Worm (Caenorhabditis elegans): ENCODE results near the gene ucr-2.3.

ucr-2.3 gene

ce11 chrIII:835713-836278 is 43.9 kb upstream of the ucr-2.3 start (continued):
- peak; percentile 92 for TF ChIP-seq tlf-1 (GFP tag; optimal IDR thresholded peaks at IDR 0.05)
- TF ChIP-seq mel-28 (tag; optimal IDR thresholded peaks at IDR 0.05; ENCODE audit: borderline replicate concordance) = peak; percentile 90
- peak; percentile 74; the same call in 1 of the 2 replicates for TF ChIP-seq bed-1 (GFP tag; IDR thresholded peaks at IDR 0.05)
- TF ChIP-seq hlh-26 (GFP tag; conservative IDR thresholded peaks at IDR 0.05) = no peak
- TF ChIP-seq D2030.7 (GFP tag; IDR thresholded peaks at IDR 0.05) = no peak
- TF ChIP-seq F22D6.2 (tag; optimal IDR thresholded peaks at IDR 0.05) = peak; percentile 73
- TF ChIP-seq Y53F4B.3 (GFP tag; IDR thresholded peaks at IDR 0.05) = no peak
- peak; percentile 68; the same call in 1 of the 2 replicates for TF ChIP-seq attf-6 (GFP tag; IDR thresholded peaks at IDR 0.05)
- peak; percentile 45 for TF ChIP-seq nhr-179 (tag; optimal IDR thresholded peaks at IDR 0.05)
- TF ChIP-seq lin-40 (tag; optimal IDR thresholded peaks at IDR 0.05) = peak; percentile 83
- peak; percentile 74 for TF ChIP-seq tbp1 (GFP tag; optimal IDR thresholded peaks at IDR 0.05)
- peak; percentile 93; the same call in 1 of the 2 replicates for TF ChIP-seq nfya-2 (GFP tag; IDR thresholded peaks at IDR 0.05)
- peak; percentile 99 for TF ChIP-seq chd-7 (tag; optimal IDR thresholded peaks at IDR 0.05)
- TF ChIP-seq madf-10 (tag; optimal IDR thresholded peaks at IDR 0.05) = peak; percentile 81

- TF ChIP-seq F55B11.4 (tag; optimal IDR thresholded peaks at IDR 0.05; ENCODE audit: borderline replicate concordance, insufficient read depth) (no peak), ztf-3 (GFP tag; optimal IDR thresholded peaks at IDR 0.05) (no peak), athp-1 (tag; optimal IDR thresholded peaks at IDR 0.05) (no peak), K11D2.4 (GFP tag; IDR thresholded peaks at IDR 0.05) (no peak), gei-17 (GFP tag; optimal IDR thresholded peaks at IDR 0.05) (no peak)
Measured at ce11 chrIII:839491-839890, 40.2 kb upstream of the ucr-2.3 start, which contains the start of gene dos-3. TSS of gene dos-3 (minus strand) at chrIII:839591.

DNA sequence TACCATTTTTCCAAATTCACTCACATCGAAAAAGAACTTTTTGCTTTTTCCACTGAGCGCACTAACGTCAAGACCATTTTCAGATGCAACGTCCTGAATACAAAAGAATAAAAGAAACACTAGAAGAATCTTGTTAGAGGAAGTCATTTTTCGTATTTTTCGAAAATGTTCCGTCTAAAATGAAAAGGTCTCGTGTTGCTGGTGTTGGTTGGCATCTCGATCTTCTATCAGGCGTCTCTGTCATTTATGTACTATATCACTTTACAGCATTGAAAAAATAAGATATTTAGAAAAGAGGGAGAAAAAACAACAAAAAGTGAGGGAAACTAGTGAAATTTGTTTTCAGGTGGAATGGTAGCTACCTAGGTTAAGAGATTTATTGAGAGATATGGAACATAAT is 38.5 kb upstream of the ucr-2.3 start, which contains the start of gene K02F3.9:
Gene K02F3.9, minus strand, starts transcription at position 190 of the 400 bp plus-strand sequence.
- TF ChIP-seq egl-18 (GFP tag; IDR thresholded peaks at IDR 0.05) = no peak
- no peak for TF ChIP-seq egl-44 (GFP tag; IDR thresholded peaks at IDR 0.05)

ce11 chrIII:842630-843029 is 37.0 kb upstream of the ucr-2.3 start, which contains the start of gene far-8:
TSS of gene far-8 (plus strand) at chrIII:842930.
- TF ChIP-seq gei-17 (GFP tag; optimal IDR thresholded peaks at IDR 0.05) (no peak), lin-35 (GFP tag; optimal IDR thresholded peaks at IDR 0.05) (no peak), dpff-1 (tag; optimal IDR thresholded peaks at IDR 0.05) (no peak), akir-1 (GFP tag; optimal IDR thresholded peaks at IDR 0.05) (no peak)

DNA sequence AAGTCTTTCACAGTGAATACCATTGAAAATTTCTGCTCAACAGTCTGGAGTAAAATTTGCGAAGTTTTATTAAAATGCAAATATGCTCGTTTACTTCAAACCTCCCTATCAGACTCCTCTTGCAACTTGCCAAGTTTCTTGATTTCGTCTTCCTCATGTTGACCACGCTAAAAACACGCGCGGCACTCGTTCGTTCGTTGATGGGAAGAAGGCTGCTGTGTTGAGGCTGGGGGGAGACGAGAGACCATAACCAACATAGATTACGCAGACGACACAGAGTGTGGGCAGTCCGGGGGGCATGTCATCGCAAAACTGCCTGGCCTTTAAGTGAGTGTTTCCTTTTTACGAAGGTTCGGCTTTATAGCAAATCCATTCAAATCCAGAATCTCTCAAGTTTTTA is 35.7 kb upstream of the ucr-2.3 start:
- TF ChIP-seq dox-1 (GFP tag; IDR thresholded peaks at IDR 0.05) = 0 out of 2 replicates have a peak, but pooled peaks have one; percentile 23
- TF ChIP-seq zfh-2 (GFP tag; conservative IDR thresholded peaks at IDR 0.05) = peak; percentile 50
- TF ChIP-seq nhr-80 (tag; optimal IDR thresholded peaks at IDR 0.05) = peak; percentile 49
- peak; percentile 31; the same call in 1 of the 2 replicates for TF ChIP-seq hmg-1.2 (GFP tag; IDR thresholded peaks at IDR 0.05)
- TF ChIP-seq snpc-3.4 (tag; optimal IDR thresholded peaks at IDR 0.05) = no peak
- TF ChIP-seq cebp-1 (GFP tag; IDR thresholded peaks at IDR 0.05) = no peak
- TF ChIP-seq cebp-1 (tag; optimal IDR thresholded peaks at IDR 0.05) = peak; percentile 36
- peak; percentile 51 for TF ChIP-seq mcd-1 (GFP tag; IDR thresholded peaks at IDR 0.05)
- no peak for TF ChIP-seq snpc-4 (GFP tag; optimal IDR thresholded peaks at IDR 0.05)
- peak in 1 of 4 experiments; percentile 22 for TF ChIP-seq snpc-4 (tag; optimal IDR thresholded peaks at IDR 0.05)
- 0 out of 2 replicates have a peak, but pooled peaks have one; percentile 20 for TF ChIP-seq lin-26 (GFP tag; IDR thresholded peaks at IDR 0.05)
- TF ChIP-seq attf-5 (GFP tag; optimal IDR thresholded peaks at IDR 0.05) = peak; percentile 42
- TF ChIP-seq rcor-1 (GFP tag; IDR thresholded peaks at IDR 0.05) = no peak
